Worm (Caenorhabditis elegans): ENCODE measurements around the gene srab-16.

DNA sequence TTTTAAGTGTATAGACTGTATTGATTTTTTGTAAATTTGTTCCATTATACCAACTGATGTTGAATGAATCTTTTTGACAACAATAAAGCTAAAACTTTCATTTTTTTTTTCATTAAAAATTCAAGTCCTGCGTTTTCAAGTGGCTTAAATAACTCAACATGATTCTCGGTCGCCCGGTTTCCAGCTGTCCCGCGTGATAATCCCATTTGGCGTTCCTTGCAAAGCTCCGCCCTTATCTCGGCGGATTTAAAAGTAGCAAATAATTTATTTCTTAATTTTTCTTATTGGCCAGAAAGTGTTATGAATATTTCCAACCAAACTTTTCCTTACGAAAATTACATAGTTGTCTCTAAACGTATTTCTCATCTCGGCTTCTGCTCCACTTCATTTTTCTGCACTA is 26.4 kb upstream of the srab-16 start, which contains the start of gene str-20:
- TF ChIP-seq nhr-11 (tag; optimal IDR thresholded peaks at IDR 0.05): no peak
- TF ChIP-seq ceh-9 (tag; optimal IDR thresholded peaks at IDR 0.05): no peak
- TF ChIP-seq syd-9 (tag; optimal IDR thresholded peaks at IDR 0.05): no peak
- no peak for TF ChIP-seq pqm-1 (tag; optimal IDR thresholded peaks at IDR 0.05)
- TF ChIP-seq ets-4 (tag; optimal IDR thresholded peaks at IDR 0.05): no peak
- TF ChIP-seq gmeb-2 (tag; optimal IDR thresholded peaks at IDR 0.05): no peak
- TF ChIP-seq odd-2 (tag; optimal IDR thresholded peaks at IDR 0.05): no peak
- TF ChIP-seq nfya-1 (tag; optimal IDR thresholded peaks at IDR 0.05): no peak

Measured in whole organism, late embryonic.